Worm (Caenorhabditis elegans) whole organism, L3 larva: Measurements from ENCODE around the gene aakg-5.
A peak's percentile ranks its signal among the peaks of the same experiment; 100 is the strongest.

Source experiments
- R02D3.7 ChIP-seq: fragments of 150-350 bp; optimal IDR thresholded peaks from 2 replicates; lab custom pipeline; 2014; ENCODE audit warnings: missing biosample characterization, missing genetic modification characterization
- ZK546.5 ChIP-seq: sonication (generic microtip); optimal IDR thresholded peaks from 2 replicates; lab custom pipeline; 2017; ENCODE audit warnings: missing biosample characterization, missing genetic modification characterization
- ama-1 ChIP-seq: fragments of 150-350 bp; optimal IDR thresholded peaks from 2 replicates; lab custom pipeline; 2018
- ceh-16 ChIP-seq: sonication (generic microtip); optimal IDR thresholded peaks from 2 replicates; lab custom pipeline; 2017; ENCODE audit warnings: missing biosample characterization, missing genetic modification characterization
- ceh-82 ChIP-seq: fragments of 150-350 bp; optimal IDR thresholded peaks from 2 replicates; lab custom pipeline; 2014; ENCODE audit warnings: missing biosample characterization, missing genetic modification characterization
- ceh-9 ChIP-seq: sonication (generic microtip); optimal IDR thresholded peaks from 2 replicates; lab custom pipeline; 2018; ENCODE audit warnings: missing biosample characterization, missing genetic modification characterization
- daf-12 ChIP-seq: fragments of 150-350 bp; optimal IDR thresholded peaks from 2 replicates; lab custom pipeline; 2014; ENCODE audit warnings: missing biosample characterization, missing genetic modification reagents, missing genetic modification characterization
- egl-5 ChIP-seq: fragments of 150-350 bp; optimal IDR thresholded peaks from 2 replicates; lab custom pipeline; 2017; ENCODE audit warnings: missing biosample characterization, missing genetic modification reagents, missing genetic modification characterization, inconsistent platforms
- elt-1 ChIP-seq: fragments of 150-350 bp; optimal IDR thresholded peaks from 2 replicates; lab custom pipeline; 2014; ENCODE audit warnings: missing biosample characterization, missing genetic modification characterization
- elt-2 ChIP-seq: sonication (generic microtip); optimal IDR thresholded peaks from 2 replicates; lab custom pipeline; 2016; ENCODE audit warnings: missing genetic modification reagents, mild to moderate bottlenecking, missing genetic modification characterization, missing compliant biosample characterization
- eor-1 ChIP-seq, 2 experiments: fragments of 150-350 bp; optimal IDR thresholded peaks; 2 replicates each; lab custom pipeline; 2014 to 2018; ENCODE audit warnings: missing biosample characterization in 2 of 2, missing genetic modification characterization in 2 of 2
- fkh-10 ChIP-seq: sonication (generic microtip); optimal IDR thresholded peaks from 2 replicates; lab custom pipeline; 2017; ENCODE audit warnings: missing biosample characterization, missing genetic modification reagents, missing genetic modification characterization
- fkh-2 ChIP-seq: fragments of 150-350 bp; optimal IDR thresholded peaks from 2 replicates; lab custom pipeline; 2014; ENCODE audit warnings: missing biosample characterization, missing genetic modification reagents, missing genetic modification characterization
- hmg-11 ChIP-seq: sonication (generic microtip); optimal IDR thresholded peaks from 2 replicates; lab custom pipeline; 2016; ENCODE audit warnings: missing genetic modification characterization, missing compliant biosample characterization
- jun-1 ChIP-seq: fragments of 150-350 bp; optimal IDR thresholded peaks from 2 replicates; lab custom pipeline; 2014; ENCODE audit warnings: missing biosample characterization, missing genetic modification reagents, missing genetic modification characterization
- lin-15B ChIP-seq: fragments of 150-350 bp; optimal IDR thresholded peaks from 2 replicates; lab custom pipeline; 2014; ENCODE audit warnings: missing biosample characterization, missing genetic modification characterization
- lin-39 ChIP-seq: fragments of 150-350 bp; optimal IDR thresholded peaks from 2 replicates; lab custom pipeline; 2018; ENCODE audit warnings: missing biosample characterization, missing genetic modification reagents, missing genetic modification characterization
- mdl-1 ChIP-seq: fragments of 150-350 bp; optimal IDR thresholded peaks from 2 replicates; lab custom pipeline; 2014; ENCODE audit warnings: missing biosample characterization, missing genetic modification characterization
- mml-1 ChIP-seq: fragments of 150-350 bp; sonication (generic microtip); optimal IDR thresholded peaks from 3 replicates; lab custom pipeline; 2014; ENCODE audit warnings: missing biosample characterization, missing genetic modification characterization
- nfya-1 ChIP-seq: sonication (generic microtip); optimal IDR thresholded peaks from 2 replicates; lab custom pipeline; 2017; ENCODE audit warnings: missing genetic modification characterization, mild to moderate bottlenecking, missing compliant biosample characterization, antibody characterized with exemption, moderate library complexity; ENCODE audit not compliant: insufficient read depth
- nhr-11 ChIP-seq: fragments of 150-350 bp; optimal IDR thresholded peaks from 2 replicates; lab custom pipeline; 2014; ENCODE audit warnings: missing biosample characterization, missing genetic modification characterization
- nhr-23 ChIP-seq: fragments of 150-350 bp; optimal IDR thresholded peaks from 2 replicates; lab custom pipeline; 2014; ENCODE audit warnings: missing biosample characterization, missing genetic modification reagents, missing genetic modification characterization
- nhr-237 ChIP-seq: fragments of 150-350 bp; optimal IDR thresholded peaks from 2 replicates; lab custom pipeline; 2014; ENCODE audit warnings: missing biosample characterization, missing genetic modification characterization
- nhr-25 ChIP-seq: sonication (generic microtip); optimal IDR thresholded peaks from 2 replicates; lab custom pipeline; 2017; ENCODE audit warnings: missing biosample characterization, missing genetic modification characterization
- nhr-43 ChIP-seq: sonication (generic microtip); optimal IDR thresholded peaks from 2 replicates; lab custom pipeline; 2016; ENCODE audit warnings: mild to moderate bottlenecking, missing genetic modification characterization, missing compliant biosample characterization; ENCODE audit not compliant: poor library complexity, severe bottlenecking
- nhr-67 ChIP-seq: fragments of 150-350 bp; optimal IDR thresholded peaks from 2 replicates; lab custom pipeline; 2014; ENCODE audit warnings: missing biosample characterization, missing genetic modification characterization
- nhr-76 ChIP-seq: fragments of 150-350 bp; sonication (generic microtip); optimal IDR thresholded peaks from 5 replicates; lab custom pipeline; 2014; ENCODE audit warnings: missing biosample characterization, missing genetic modification characterization
- nhr-77 ChIP-seq: fragments of 150-350 bp; optimal IDR thresholded peaks from 2 replicates; lab custom pipeline; 2014; ENCODE audit warnings: missing biosample characterization, missing genetic modification characterization
- pha-4 ChIP-seq: fragments of 150-350 bp; optimal IDR thresholded peaks from 2 replicates; lab custom pipeline; 2014; ENCODE audit warnings: missing biosample characterization, missing genetic modification reagents, missing genetic modification characterization
- pqm-1 ChIP-seq: fragments of 150-350 bp; optimal IDR thresholded peaks from 2 replicates; lab custom pipeline; 2017; ENCODE audit warnings: missing biosample characterization, missing genetic modification characterization, inconsistent platforms
- sea-2 ChIP-seq: fragments of 150-350 bp; sonication (generic microtip); optimal IDR thresholded peaks from 4 replicates; lab custom pipeline; 2014; ENCODE audit warnings: missing biosample characterization, missing genetic modification reagents, missing genetic modification characterization
- skn-1 ChIP-seq: fragments of 150-350 bp; optimal IDR thresholded peaks from 2 replicates; lab custom pipeline; 2014; ENCODE audit warnings: missing biosample characterization, missing genetic modification characterization
- unc-39 ChIP-seq: sonication (generic microtip); optimal IDR thresholded peaks from 4 replicates; lab custom pipeline; 2017; ENCODE audit warnings: missing biosample characterization, missing genetic modification characterization
- unc-62 ChIP-seq: fragments of 150-350 bp; sonication (generic microtip); optimal IDR thresholded peaks from 4 replicates; lab custom pipeline; 2014; ENCODE audit warnings: missing biosample characterization, missing genetic modification reagents, missing genetic modification characterization
- zag-1 ChIP-seq: fragments of 150-350 bp; optimal IDR thresholded peaks from 2 replicates; lab custom pipeline; 2014; ENCODE audit warnings: missing biosample characterization, missing genetic modification characterization
- ztf-11 ChIP-seq: fragments of 150-350 bp; optimal IDR thresholded peaks from 2 replicates; lab custom pipeline; 2014; ENCODE audit warnings: missing biosample characterization, missing genetic modification characterization

aakg-5 gene

DNA sequence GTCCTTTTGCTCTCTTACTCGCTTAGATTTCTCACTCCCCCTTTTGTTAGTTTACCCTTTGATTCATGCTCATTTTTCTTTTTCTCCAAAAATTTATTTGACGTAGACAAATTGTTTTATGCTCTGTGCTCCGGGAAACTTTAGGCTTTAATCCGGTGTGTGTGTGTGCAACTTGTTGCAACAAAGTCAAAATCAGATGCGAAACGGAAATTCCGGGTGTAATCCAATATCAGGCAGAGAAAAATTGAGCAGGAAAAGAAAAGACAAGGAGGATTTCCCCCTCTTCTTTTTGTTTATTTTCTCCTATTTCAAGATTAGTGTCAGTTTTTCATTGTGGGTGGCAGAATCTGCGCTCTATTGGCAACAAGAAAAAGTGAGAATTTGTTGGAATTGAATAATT is 17.5 kb upstream of the aakg-5 start:
- no peak for TF ChIP-seq nfya-1
- TF ChIP-seq unc-62 (GFP tag; lab: Kevin White, UChicago), result no peak
- TF ChIP-seq fkh-2 (tag; lab: Kevin White, UChicago), result no peak
- TF ChIP-seq fkh-10 (GFP tag; lab: Kevin White, UChicago), result peak; percentile 12
- no peak for TF ChIP-seq mml-1 (tag; lab: Kevin White, UChicago)
- TF ChIP-seq, all 47 proteins: peak for 1

DNA sequence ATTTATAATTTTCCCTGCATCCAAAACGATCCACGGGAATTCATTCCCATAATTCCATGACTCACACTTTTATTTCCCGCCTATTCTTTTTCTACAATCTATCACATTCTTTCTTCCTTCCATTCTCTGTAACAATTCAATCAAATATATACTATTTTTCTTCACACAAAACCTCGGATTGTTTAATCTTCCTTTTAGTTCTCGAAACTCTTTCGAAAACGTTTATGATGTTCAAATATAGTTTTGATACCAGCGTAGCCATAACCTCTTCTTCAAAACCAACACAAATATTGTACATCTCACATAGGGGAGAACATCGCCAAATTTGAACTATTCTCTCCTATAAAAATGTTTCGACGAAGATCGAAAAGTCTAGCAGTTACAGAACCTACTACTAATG is 15.9 kb upstream of the aakg-5 start, which contains the start of gene lec-3:
TSS of gene lec-3 (plus strand) at position 301 of the 400 bp plus-strand sequence.
- no peak for TF ChIP-seq unc-39 (tag; lab: Kevin White, UChicago)
- no peak for TF ChIP-seq zag-1 (tag; lab: Kevin White, UChicago)
- no peak for TF ChIP-seq ceh-16 (tag; lab: Kevin White, UChicago)
- no peak for TF ChIP-seq sea-2 (GFP tag; lab: Kevin White, UChicago)
- no peak for TF ChIP-seq lin-15B (tag; lab: Kevin White, UChicago)
- TF ChIP-seq ztf-11 (tag; lab: Kevin White, UChicago), result no peak
- TF ChIP-seq daf-12 (tag; lab: Kevin White, UChicago), result no peak
- TF ChIP-seq nhr-25, result no peak
- no peak for TF ChIP-seq nhr-77 (tag; lab: Kevin White, UChicago)
- no peak for TF ChIP-seq pha-4
- TF ChIP-seq R02D3.7, result no peak
- no peak for TF ChIP-seq elt-1
- TF ChIP-seq ama-1 (lab: Kevin White, UChicago), result no peak
- TF ChIP-seq eor-1 (tag; optimal IDR thresholded peaks at IDR 0.05; lab: Kevin White, UChicago), result no peak
- no peak for TF ChIP-seq ceh-9 (tag; lab: Kevin White, UChicago)
- TF ChIP-seq egl-5 (tag; lab: Kevin White, UChicago), result no peak
- no peak for TF ChIP-seq elt-2 (tag; lab: Kevin White, UChicago)
- TF ChIP-seq nhr-43 (tag; lab: Kevin White, UChicago), result no peak
- no peak for TF ChIP-seq ceh-82 (tag; lab: Kevin White, UChicago)

DNA sequence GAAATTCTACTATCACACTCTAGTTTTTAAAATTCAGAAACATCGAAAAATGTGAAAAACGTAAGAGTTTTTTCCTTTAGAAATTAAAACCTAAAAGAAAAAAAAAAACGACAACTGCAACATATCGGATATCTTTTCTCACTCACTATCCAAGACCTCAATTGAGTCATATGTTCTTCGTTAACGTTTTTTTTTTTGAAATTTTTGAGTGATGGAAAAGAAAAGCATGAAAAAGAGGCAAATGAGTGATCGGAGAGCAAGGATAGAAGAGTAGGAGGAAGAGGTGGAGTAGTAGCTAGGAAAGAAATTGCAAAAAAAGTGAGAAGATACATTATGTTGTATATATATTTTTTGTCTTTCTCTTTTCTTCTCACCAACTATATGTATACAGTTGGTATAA is 14.6 kb upstream of the aakg-5 start:
- TF ChIP-seq ceh-16 (tag; lab: Kevin White, UChicago) (no peak), lin-15B (tag; lab: Kevin White, UChicago) (no peak), ceh-82 (tag; lab: Kevin White, UChicago) (no peak), nfya-1 (no peak), ceh-9 (tag; lab: Kevin White, UChicago) (no peak), lin-39 (tag; lab: Kevin White, UChicago) (no peak), skn-1 (tag; lab: Kevin White, UChicago) (no peak), nhr-76 (tag; lab: Kevin White, UChicago) (no peak), egl-5 (tag; lab: Kevin White, UChicago) (no peak), nhr-11 (tag; lab: Kevin White, UChicago) (no peak), nhr-67 (tag; lab: Kevin White, UChicago) (no peak), nhr-25 (no peak), hmg-11 (tag; lab: Kevin White, UChicago) (no peak)

DNA sequence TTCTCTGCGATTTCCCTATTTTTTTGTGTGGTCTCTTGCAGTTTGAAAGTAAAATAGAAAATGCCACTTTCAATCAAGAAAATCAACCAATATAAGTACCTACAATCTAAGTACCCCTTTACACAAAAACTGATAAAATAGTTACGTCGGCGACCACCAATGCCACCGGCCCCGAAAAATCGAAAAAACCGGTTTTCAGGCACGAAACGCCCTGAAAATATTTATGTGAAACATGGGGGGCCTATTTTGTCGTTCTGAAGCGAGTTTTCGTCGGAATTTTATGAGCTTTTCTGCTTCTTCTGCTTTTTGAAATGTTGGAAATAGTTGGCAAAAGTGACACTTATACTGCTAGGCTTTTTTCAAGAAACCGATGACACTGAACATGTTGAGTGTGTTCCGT is 13.7 kb upstream of the aakg-5 start:
- no peak for TF ChIP-seq nhr-77 (tag; lab: Kevin White, UChicago)
- no peak for TF ChIP-seq nhr-23 (tag; lab: Kevin White, UChicago)
- TF ChIP-seq pqm-1 (tag; lab: Kevin White, UChicago), result no peak
- TF ChIP-seq ztf-11 (tag; lab: Kevin White, UChicago), result no peak
- no peak for TF ChIP-seq ZK546.5 (tag; lab: Kevin White, UChicago)
- no peak for TF ChIP-seq jun-1
- TF ChIP-seq mdl-1, result no peak
- TF ChIP-seq nhr-43 (tag; lab: Kevin White, UChicago), result no peak
- TF ChIP-seq pha-4, result no peak
- TF ChIP-seq nhr-237, result no peak
- TF ChIP-seq ceh-16 (tag; lab: Kevin White, UChicago), result no peak
- TF ChIP-seq ceh-82 (tag; lab: Kevin White, UChicago), result no peak
- no peak for TF ChIP-seq mml-1 (tag; lab: Kevin White, UChicago)
- TF ChIP-seq fkh-10 (GFP tag; lab: Kevin White, UChicago), result no peak
